Worm (Caenorhabditis elegans) whole organism, L4 larva: ENCODE measurements around the gene nduf-11.
A peak's percentile ranks its signal among the peaks of the same experiment; 100 is the strongest.

Experiments used
- D1046.2 ChIP-seq: fragments of 200-800 bp; sonication (Bioruptor generic); IDR thresholded peaks from 2 replicates; pipeline ENCODE4 v1.3.6; 2022; ENCODE audit warnings: missing genetic modification characterization, missing compliant biosample characterization
- F49E8.2 ChIP-seq: sonication (generic microtip); optimal IDR thresholded peaks from 2 replicates; lab custom pipeline; 2016; ENCODE audit warnings: missing compliant biosample characterization, mild to moderate bottlenecking, missing genetic modification characterization, borderline replicate concordance
- T20F7.1 ChIP-seq: fragments of 200-800 bp; sonication (Bioruptor generic); optimal IDR thresholded peaks from 2 replicates; lab custom pipeline; 2018; ENCODE audit warnings: mild to moderate bottlenecking, missing genetic modification characterization, missing compliant biosample characterization
- Y48G9A.11 ChIP-seq: fragments of 200-800 bp; sonication (Bioruptor generic); IDR thresholded peaks from 2 replicates; pipeline ENCODE4 v1.3.6; 2022; ENCODE audit warnings: missing genetic modification reagents, missing genetic modification characterization, missing compliant biosample characterization
- Y5F2A.4 ChIP-seq: fragments of 200-800 bp; sonication (Bioruptor generic); optimal IDR thresholded peaks from 2 replicates; lab custom pipeline; 2018; ENCODE audit warnings: mild to moderate bottlenecking, missing genetic modification characterization, missing compliant biosample characterization
- ZK337.2 ChIP-seq: fragments of 200-800 bp; sonication (Bioruptor generic); IDR thresholded peaks from 2 replicates; pipeline ENCODE4 v1.3.6; 2022; ENCODE audit warnings: missing genetic modification reagents, missing genetic modification characterization, missing compliant biosample characterization
- ZK546.5 ChIP-seq, 2 experiments: sonication (generic microtip); optimal IDR thresholded peaks; 2 replicates each; lab custom pipeline; 2017; ENCODE audit warnings: missing biosample characterization in 2 of 2, missing genetic modification characterization in 2 of 2
- aha-1 ChIP-seq: fragments of 150-350 bp; peaks from one replicate; lab custom pipeline; 2014; ENCODE audit warnings: missing biosample characterization, missing genetic modification characterization
- ama-1 ChIP-seq: fragments of 150-350 bp; optimal IDR thresholded peaks from 2 replicates; lab custom pipeline; 2014; ENCODE audit warnings: inconsistent platforms, mixed read lengths
- attf-4 ChIP-seq: sonication (generic microtip); optimal IDR thresholded peaks from 3 replicates; lab custom pipeline; 2017; ENCODE audit warnings: missing biosample characterization, missing genetic modification characterization
- ceh-28 ChIP-seq: fragments of 150-350 bp; optimal IDR thresholded peaks from 2 replicates; lab custom pipeline; 2014; ENCODE audit warnings: missing biosample characterization, missing genetic modification reagents, missing genetic modification characterization
- ceh-32 ChIP-seq: sonication (generic microtip); optimal IDR thresholded peaks from 2 replicates; lab custom pipeline; 2016; ENCODE audit warnings: mild to moderate bottlenecking, missing genetic modification characterization, missing compliant biosample characterization; ENCODE audit not compliant: poor library complexity
- ceh-44 ChIP-seq: fragments of 200-800 bp; sonication (Bioruptor generic); IDR thresholded peaks from 2 replicates; pipeline ENCODE4 v1.3.6; 2022; ENCODE audit warnings: missing genetic modification reagents, missing genetic modification characterization, missing compliant biosample characterization
- daf-8 ChIP-seq: fragments of 200-800 bp; sonication (Bioruptor generic); IDR thresholded peaks from 2 replicates; pipeline ENCODE4 v1.3.6; 2022; ENCODE audit warnings: missing genetic modification characterization, missing compliant biosample characterization
- dpl-1 ChIP-seq: fragments of 150-350 bp; optimal IDR thresholded peaks from 2 replicates; lab custom pipeline; 2014; ENCODE audit warnings: missing biosample characterization, missing genetic modification reagents, missing genetic modification characterization
- duxl-1 ChIP-seq: sonication (generic microtip); optimal IDR thresholded peaks from 2 replicates; lab custom pipeline; 2016; ENCODE audit warnings: mild to moderate bottlenecking, missing genetic modification characterization, moderate library complexity, missing compliant biosample characterization; ENCODE audit not compliant: poor library complexity
- hif-1 ChIP-seq, 2 experiments: sonication (generic microtip); optimal IDR thresholded peaks; 2 replicates each; lab custom pipeline; 2016 to 2017; ENCODE audit warnings: missing compliant biosample characterization in 2 of 2, missing genetic modification characterization in 2 of 2, missing genetic modification reagents in 2 of 2, missing genotype in 2 of 2, mild to moderate bottlenecking in 1 of 2
- hlh-30 ChIP-seq: sonication (generic microtip); optimal IDR thresholded peaks from 2 replicates; lab custom pipeline; 2017; ENCODE audit warnings: antibody characterized with exemption, mild to moderate bottlenecking, missing genetic modification characterization, missing compliant biosample characterization; ENCODE audit not compliant: insufficient read depth
- hmg-1.1 ChIP-seq: fragments of 200-800 bp; sonication (Bioruptor generic); IDR thresholded peaks from 2 replicates; pipeline ENCODE4 v1.3.6; 2022; ENCODE audit warnings: missing genetic modification reagents, missing genetic modification characterization, missing compliant biosample characterization
- lin-1 ChIP-seq: fragments of 200-800 bp; sonication (Bioruptor generic); IDR thresholded peaks from 2 replicates; pipeline ENCODE4 v1.3.6; 2022; ENCODE audit warnings: missing genetic modification reagents, missing genetic modification characterization, missing compliant biosample characterization
- lin-29 ChIP-seq: fragments of 200-800 bp; sonication (Bioruptor generic); IDR thresholded peaks from 2 replicates; pipeline ENCODE4 v1.3.6; 2022; ENCODE audit warnings: missing genetic modification reagents, missing genetic modification characterization, missing compliant biosample characterization
- mep-1 ChIP-seq: fragments of 150-350 bp; sonication (generic microtip); optimal IDR thresholded peaks from 3 replicates; lab custom pipeline; 2014; ENCODE audit warnings: missing biosample characterization, missing genetic modification characterization
- mxl-3 ChIP-seq: fragments of 200-800 bp; sonication (Bioruptor generic); optimal IDR thresholded peaks from 2 replicates; lab custom pipeline; 2018; ENCODE audit warnings: mild to moderate bottlenecking, missing genetic modification characterization, missing compliant biosample characterization
- nhr-10 ChIP-seq: fragments of 150-350 bp; optimal IDR thresholded peaks from 2 replicates; lab custom pipeline; 2014; ENCODE audit warnings: missing biosample characterization, missing genetic modification characterization
- nhr-25 ChIP-seq: sonication (generic microtip); optimal IDR thresholded peaks from 2 replicates; lab custom pipeline; 2017; ENCODE audit warnings: missing genetic modification characterization, mild to moderate bottlenecking, missing compliant biosample characterization, antibody characterized with exemption, moderate library complexity, borderline replicate concordance; ENCODE audit not compliant: insufficient read depth
- nhr-41 ChIP-seq: fragments of 200-800 bp; sonication (Bioruptor generic); IDR thresholded peaks from 2 replicates; pipeline ENCODE4 v1.3.6; 2022; ENCODE audit warnings: missing genetic modification reagents, missing genetic modification characterization, missing compliant biosample characterization
- nhr-6 ChIP-seq: fragments of 150-350 bp; optimal IDR thresholded peaks from 2 replicates; lab custom pipeline; 2014; ENCODE audit warnings: missing biosample characterization, missing genetic modification characterization
- nhr-77 ChIP-seq: fragments of 150-350 bp; optimal IDR thresholded peaks from 2 replicates; lab custom pipeline; 2014; ENCODE audit warnings: missing biosample characterization, missing genetic modification characterization
- set-16 ChIP-seq: fragments of 200-800 bp; sonication (Bioruptor generic); IDR thresholded peaks from 2 replicates; pipeline ENCODE4 v1.3.6; 2022; ENCODE audit warnings: missing genetic modification reagents, missing genetic modification characterization, missing compliant biosample characterization
- snpc-1.2 ChIP-seq: fragments of 200-800 bp; sonication (Bioruptor generic); IDR thresholded peaks from 2 replicates; pipeline ENCODE4 v1.3.6; 2022; ENCODE audit warnings: missing genetic modification reagents, missing genetic modification characterization, missing compliant biosample characterization
- snpc-4 ChIP-seq: fragments of 150-350 bp; optimal IDR thresholded peaks from 2 replicates; lab custom pipeline; 2014; ENCODE audit warnings: missing biosample characterization, missing genetic modification characterization
- spr-3 ChIP-seq: fragments of 200-800 bp; sonication (Bioruptor generic); optimal IDR thresholded peaks from 2 replicates; lab custom pipeline; 2018; ENCODE audit warnings: mild to moderate bottlenecking, missing genetic modification characterization, missing compliant biosample characterization
- tra-1 ChIP-seq: fragments of 200-800 bp; sonication (Bioruptor generic); IDR thresholded peaks from 2 replicates; pipeline ENCODE4 v1.3.6; 2022; ENCODE audit warnings: missing genetic modification reagents, missing genetic modification characterization, missing compliant biosample characterization
- unc-130 ChIP-seq: sonication (generic microtip); optimal IDR thresholded peaks from 2 replicates; lab custom pipeline; 2016; ENCODE audit warnings: missing genetic modification reagents, missing genetic modification characterization, missing compliant biosample characterization
- unc-39 ChIP-seq: sonication (generic microtip); optimal IDR thresholded peaks from 2 replicates; lab custom pipeline; 2017; ENCODE audit warnings: missing biosample characterization, missing genetic modification characterization
- unc-62 ChIP-seq, 3 experiments: fragments of 150-350 bp in 1 of 3; sonication (generic microtip); optimal IDR thresholded peaks in 2 of 3; peaks in 1 of 3; 1 replicate in 1 of 3; 2 replicates in 2 of 3; lab custom pipeline; 2014 to 2017; ENCODE audit warnings: missing biosample characterization in 3 of 3, missing genetic modification characterization in 3 of 3, missing genetic modification reagents in 3 of 3, missing genotype in 1 of 3
- zfp-3 ChIP-seq: fragments of 200-800 bp; sonication (Bioruptor generic); conservative IDR thresholded peaks from 2 replicates; pipeline ENCODE4 v1.3.6; 2022; ENCODE audit warnings: missing genetic modification reagents, missing genetic modification characterization, missing compliant biosample characterization
- zip-11 ChIP-seq: fragments of 200-800 bp; sonication (Bioruptor generic); IDR thresholded peaks from 2 replicates; pipeline ENCODE4 v1.3.6; 2022; ENCODE audit warnings: missing genetic modification characterization, missing compliant biosample characterization
- ztf-7 ChIP-seq: fragments of 150-350 bp; optimal IDR thresholded peaks from 2 replicates; lab custom pipeline; 2014; ENCODE audit warnings: missing biosample characterization, missing genetic modification characterization

Gene nduf-11

DNA sequence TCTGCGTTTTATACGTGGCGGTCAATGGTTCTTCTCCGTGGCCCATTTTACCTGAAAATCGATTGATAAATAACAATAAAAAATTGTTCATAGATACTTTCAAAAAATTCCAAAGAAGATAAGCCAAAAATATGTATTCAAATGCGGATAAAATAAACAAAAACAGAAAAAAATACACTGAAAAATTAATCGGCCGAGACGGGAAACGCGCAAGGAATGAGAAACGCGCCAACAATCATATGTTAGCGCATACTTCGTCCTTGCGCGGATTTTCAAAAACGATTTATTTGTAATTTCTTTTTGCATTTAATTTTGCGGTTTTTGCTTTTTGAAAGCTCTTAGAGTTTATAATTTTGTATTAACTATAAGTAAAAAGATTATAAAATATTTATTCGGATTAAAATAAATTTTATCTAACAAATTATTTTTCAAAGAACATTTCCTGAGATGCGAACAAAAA is at the start of gene nduf-11 (continued):
- TF ChIP-seq lin-1 (no peak), hlh-30 (tag; lab: Kevin White, UChicago) (peak; percentile 85)

DNA sequence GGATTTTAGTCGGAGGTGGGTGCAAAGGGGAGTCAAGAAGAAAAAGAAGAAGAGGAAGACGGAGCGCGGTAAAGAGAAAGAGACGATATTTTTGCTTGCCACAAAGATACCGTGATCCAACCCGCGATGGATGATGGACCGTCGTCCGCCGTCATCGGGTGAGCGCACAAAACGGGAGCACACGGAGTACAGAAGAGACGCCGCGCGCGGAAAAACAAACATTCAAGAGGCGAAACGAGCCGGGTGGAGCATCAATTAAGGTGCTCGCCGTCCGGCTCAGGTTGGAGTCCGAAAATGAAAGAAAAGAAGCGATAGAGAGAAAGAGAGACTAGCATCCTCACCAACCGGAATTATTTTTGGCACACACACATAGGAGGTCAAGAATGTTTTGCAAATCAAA is 48.4 kb upstream of the nduf-11 start:
- TF ChIP-seq set-16 (GFP tag; lab: Robert Waterston, UW) (peak; percentile 58; the same call in 1 of the 2 replicates), lin-29 (GFP tag; lab: Robert Waterston, UW) (no peak)

- peak in 1 of 2 experiments; percentile 86 for TF ChIP-seq unc-62 (GFP tag; optimal IDR thresholded peaks at IDR 0.05 in 1 of 2; lab: Kevin White, UChicago)
- no peak for TF ChIP-seq unc-62 (tag; optimal IDR thresholded peaks at IDR 0.05; lab: Kevin White, UChicago)
- no peak for TF ChIP-seq mep-1 (tag; lab: Kevin White, UChicago)
- TF ChIP-seq, all 104 proteins: peak for 1
Observed at ce11 chrII:11392390-11392789, 47.0 kb upstream of the nduf-11 start.

ce11 chrII:11390865-11391264 is 45.4 kb upstream of the nduf-11 start, which contains the start of gene shn-1:
Gene shn-1 (minus strand): TSS chrII:11390965.
- no peak for TF ChIP-seq zfp-3 (GFP tag; lab: Robert Waterston, UW)
- TF ChIP-seq ZK337.2 (GFP tag; lab: Robert Waterston, UW): no peak
- TF ChIP-seq dpl-1 (GFP tag; lab: Kevin White, UChicago): no peak
- TF ChIP-seq snpc-1.2: no peak
- no peak for TF ChIP-seq Y48G9A.11 (GFP tag; lab: Robert Waterston, UW)
- TF ChIP-seq ztf-7 (tag; lab: Kevin White, UChicago): no peak
- no peak for TF ChIP-seq nhr-77 (tag; lab: Kevin White, UChicago)
- no peak for TF ChIP-seq F49E8.2 (tag; lab: Kevin White, UChicago)
- no peak for TF ChIP-seq duxl-1 (tag; lab: Kevin White, UChicago)
- no peak for TF ChIP-seq hif-1 (tag; optimal IDR thresholded peaks at IDR 0.05; lab: Kevin White, UChicago)
- TF ChIP-seq nhr-10 (tag; lab: Kevin White, UChicago): no peak
- TF ChIP-seq D1046.2: no peak
- no peak for TF ChIP-seq ama-1 (lab: Kevin White, UChicago)
- no peak for TF ChIP-seq ceh-28 (tag; lab: Kevin White, UChicago)
- no peak for TF ChIP-seq nhr-6 (tag; lab: Kevin White, UChicago)
- no peak for TF ChIP-seq spr-3 (GFP tag; lab: Kevin White, UChicago)
- TF ChIP-seq tra-1 (GFP tag; lab: Robert Waterston, UW): no peak
- TF ChIP-seq snpc-4: no peak

DNA sequence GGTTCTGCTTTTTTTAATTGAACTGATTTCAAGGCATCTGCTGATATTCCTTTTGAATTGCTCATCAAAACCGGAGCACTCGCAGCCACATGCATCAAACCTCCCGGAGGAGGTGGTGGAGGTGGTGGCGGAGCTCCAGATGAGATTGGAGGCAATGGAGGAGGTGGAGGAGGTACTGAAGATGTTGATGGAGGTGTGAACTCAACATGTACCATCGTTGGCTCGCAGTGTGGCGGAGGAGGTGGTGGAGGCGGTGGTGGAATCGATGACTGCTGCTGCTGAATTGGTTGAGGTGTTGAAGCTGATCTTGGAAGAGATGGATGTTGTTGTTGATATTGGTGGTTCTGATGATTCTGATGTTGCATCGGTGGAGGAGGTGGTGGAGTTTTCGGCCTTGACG is 41.5 kb upstream of the nduf-11 start:
- TF ChIP-seq zip-11 (GFP tag; lab: Robert Waterston, UW): no peak
- peak; percentile 72 for TF ChIP-seq set-16 (GFP tag; lab: Robert Waterston, UW)
- TF ChIP-seq, all 104 proteins: peak for 1

ce11 chrII:11384099-11384498 is 38.7 kb upstream of the nduf-11 start:
- TF ChIP-seq unc-62 (GFP tag; optimal IDR thresholded peaks at IDR 0.05 in 1 of 2; lab: Kevin White, UChicago) (peak in 1 of 2 experiments; percentile 60), unc-62 (tag; optimal IDR thresholded peaks at IDR 0.05; lab: Kevin White, UChicago) (no peak), unc-39 (no peak), ceh-44 (GFP tag; lab: Robert Waterston, UW) (no peak)

DNA sequence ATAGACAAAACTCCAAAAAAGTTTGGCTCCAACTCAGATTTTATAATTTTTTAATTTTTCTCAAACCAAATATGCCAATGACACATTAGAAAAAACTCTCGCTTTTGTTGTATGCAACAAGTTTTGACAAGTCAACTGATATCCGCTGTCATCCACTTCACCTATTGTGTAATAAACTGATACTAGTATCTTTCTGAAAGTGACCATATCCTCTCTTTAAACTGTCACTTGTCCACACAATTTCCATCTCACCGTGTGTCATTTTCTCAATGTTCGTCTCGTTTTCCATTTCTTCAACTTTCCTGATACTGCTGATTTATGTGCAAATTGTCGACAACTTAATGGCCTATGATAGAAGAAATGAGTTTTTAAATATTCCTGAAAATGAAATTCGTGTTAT is 37.6 kb upstream of the nduf-11 start, which contains the start of the genes C33B4.5 and C33B4.4:
C33B4.5 (plus strand) TSS at position 270 of the 400 bp plus-strand sequence.
C33B4.4 (minus strand) TSS at position 385 of the 400 bp plus-strand sequence.
- no peak for TF ChIP-seq unc-130 (GFP tag; lab: Kevin White, UChicago)
- TF ChIP-seq nhr-25 (tag; lab: Kevin White, UChicago): no peak
- no peak for TF ChIP-seq attf-4
- peak in 1 of 2 experiments; percentile 91 for TF ChIP-seq unc-62 (GFP tag; optimal IDR thresholded peaks at IDR 0.05 in 1 of 2; lab: Kevin White, UChicago)
- no peak for TF ChIP-seq unc-62 (tag; optimal IDR thresholded peaks at IDR 0.05; lab: Kevin White, UChicago)
- no peak for TF ChIP-seq daf-8 (GFP tag; lab: Robert Waterston, UW)
- no peak for TF ChIP-seq ZK546.5 (tag; optimal IDR thresholded peaks at IDR 0.05; lab: Kevin White, UChicago)
- TF ChIP-seq T20F7.1 (GFP tag; lab: Kevin White, UChicago): no peak
- TF ChIP-seq mxl-3: no peak
- TF ChIP-seq lin-1: no peak
- no peak for TF ChIP-seq hmg-1.1 (GFP tag; lab: Robert Waterston, UW)
- peak; percentile 44 for TF ChIP-seq aha-1 (tag; lab: Kevin White, UChicago)
- TF ChIP-seq nhr-41: no peak
- TF ChIP-seq Y5F2A.4: no peak
- no peak for TF ChIP-seq F49E8.2 (tag; lab: Kevin White, UChicago)
- no peak for TF ChIP-seq zip-11 (GFP tag; lab: Robert Waterston, UW)
- no peak for TF ChIP-seq ceh-32 (tag; lab: Kevin White, UChicago)
